Worm (Caenorhabditis elegans) whole organism, L4 larva: ENCODE measurements around the gene hot-2.

Experiments used
- F49E8.2 ChIP-seq: sonication (generic microtip); optimal IDR thresholded peaks from 2 replicates; lab custom pipeline; 2016; ENCODE audit warnings: missing compliant biosample characterization, mild to moderate bottlenecking, missing genetic modification characterization, borderline replicate concordance
- aly-2 ChIP-seq: sonication (generic microtip); optimal IDR thresholded peaks from 2 replicates; lab custom pipeline; 2018; ENCODE audit warnings: missing biosample characterization, missing genetic modification characterization
- dpl-1 ChIP-seq: fragments of 150-350 bp; optimal IDR thresholded peaks from 2 replicates; lab custom pipeline; 2014; ENCODE audit warnings: missing biosample characterization, missing genetic modification reagents, missing genetic modification characterization
- egl-27 ChIP-seq: sonication (generic microtip); optimal IDR thresholded peaks from 3 replicates; lab custom pipeline; 2017; ENCODE audit warnings: missing biosample characterization, missing genetic modification reagents, missing genetic modification characterization
- hmg-1.1 ChIP-seq: fragments of 200-800 bp; sonication (Bioruptor generic); IDR thresholded peaks from 2 replicates; pipeline ENCODE4 v1.3.6; 2022; ENCODE audit warnings: missing genetic modification reagents, missing genetic modification characterization, missing compliant biosample characterization
- jun-1 ChIP-seq: fragments of 150-350 bp; optimal IDR thresholded peaks from 2 replicates; lab custom pipeline; 2014; ENCODE audit warnings: missing biosample characterization, missing genetic modification reagents, missing genetic modification characterization
- mdl-1 ChIP-seq, 2 experiments: fragments of 150-350 bp in 1 of 2; sonication (generic microtip) in 1 of 2; optimal IDR thresholded peaks; 2 replicates each; lab custom pipeline; 2014 to 2017; ENCODE audit warnings: missing biosample characterization in 2 of 2, missing genetic modification characterization in 2 of 2
- nhr-77 ChIP-seq: fragments of 150-350 bp; optimal IDR thresholded peaks from 2 replicates; lab custom pipeline; 2014; ENCODE audit warnings: missing biosample characterization, missing genetic modification characterization

- TF ChIP-seq egl-27 (tag; lab: Kevin White, UChicago) (no peak), mdl-1 (tag; optimal IDR thresholded peaks at IDR 0.05; lab: Kevin White, UChicago) (no peak), dpl-1 (GFP tag; lab: Kevin White, UChicago) (no peak), jun-1 (no peak), aly-2 (tag; lab: Kevin White, UChicago) (no peak), hmg-1.1 (GFP tag; lab: Robert Waterston, UW) (no peak), F49E8.2 (no peak), nhr-77 (tag; lab: Kevin White, UChicago) (no peak)
These were observed 26.6 kb downstream of the hot-2 start for ce11 chrV:19201190-19201589.
